Worm (Caenorhabditis elegans): ENCODE measurements around the gene C49C3.10.

DNA sequence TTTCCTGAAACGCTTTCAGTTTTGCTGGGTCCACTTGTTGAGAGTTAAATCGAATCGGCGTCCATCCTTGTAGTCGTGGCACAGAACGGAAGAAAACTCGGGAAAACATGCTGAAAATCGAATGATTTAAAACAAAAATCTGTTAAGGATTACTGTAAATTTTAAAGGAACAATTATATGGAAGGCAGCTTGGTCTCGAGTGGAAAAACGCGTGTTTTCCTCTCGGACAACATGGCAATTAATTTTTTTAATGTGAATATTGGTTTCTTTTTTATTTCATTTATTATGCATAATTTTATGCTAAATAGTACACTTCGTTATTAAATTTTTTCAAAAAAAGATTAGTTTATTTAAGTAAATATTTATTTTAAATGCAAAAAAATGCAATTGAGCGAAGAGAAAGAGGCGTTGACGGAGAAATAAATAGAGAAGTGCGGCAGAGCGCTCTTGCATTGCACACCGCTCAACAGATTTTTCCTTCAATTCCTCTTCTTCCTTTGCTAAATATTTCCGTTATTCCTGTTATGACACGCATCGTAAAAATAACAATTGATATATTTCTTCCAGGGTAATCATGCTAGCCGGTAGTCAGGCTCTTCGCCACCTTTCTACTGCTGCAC is 41.4 kb upstream of the C49C3.10 start, which contains the start of the genes C30H6.9 and dlat-2:
- TF ChIP-seq zip-5 (tag; optimal IDR thresholded peaks at IDR 0.05) = no peak
- TF ChIP-seq sox-2 (GFP tag; IDR thresholded peaks at IDR 0.05) = no peak
- no peak for TF ChIP-seq ama-1 (optimal IDR thresholded peaks at IDR 0.05)
- TF ChIP-seq hlh-13 (GFP tag; optimal IDR thresholded peaks at IDR 0.05) = no peak
- no peak for TF ChIP-seq ceh-45 (GFP tag; IDR thresholded peaks at IDR 0.05)
